Worm (Caenorhabditis elegans) whole organism, mixed stage, embryonic: ENCODE measurements around the gene F35H10.2.

Experiments used
- M03D4.4 ChIP-seq: sonication (generic microtip); optimal IDR thresholded peaks from 2 replicates; lab custom pipeline; 2017; ENCODE audit warnings: mild to moderate bottlenecking, missing genetic modification characterization, missing compliant biosample characterization
- bed-3 ChIP-seq: fragments of 200-800 bp; sonication (Bioruptor generic); optimal IDR thresholded peaks from 3 replicates; lab custom pipeline; 2018; ENCODE audit warnings: mild to moderate bottlenecking, missing genetic modification characterization, moderate library complexity, missing compliant biosample characterization
- blmp-1 ChIP-seq: fragments of 150-350 bp; optimal IDR thresholded peaks from 2 replicates; lab custom pipeline; 2014; ENCODE audit warnings: missing biosample characterization, missing genetic modification characterization
- ceh-43 ChIP-seq: fragments of 200-800 bp; sonication (Bioruptor generic); optimal IDR thresholded peaks from 2 replicates; lab custom pipeline; 2018; ENCODE audit warnings: mild to moderate bottlenecking, missing genetic modification characterization, moderate library complexity, missing compliant biosample characterization
- ceh-83 ChIP-seq: fragments of 200-800 bp; sonication (Bioruptor generic); optimal IDR thresholded peaks from 2 replicates; lab custom pipeline; 2018; ENCODE audit warnings: mild to moderate bottlenecking, missing genetic modification characterization, missing compliant biosample characterization
- ces-1 ChIP-seq: fragments of 150-350 bp; optimal IDR thresholded peaks from 2 replicates; lab custom pipeline; 2014; ENCODE audit warnings: missing biosample characterization, missing genetic modification reagents, missing genetic modification characterization
- cnd-1 ChIP-seq: fragments of 200-800 bp; sonication (Bioruptor generic); optimal IDR thresholded peaks from 2 replicates; lab custom pipeline; 2018; ENCODE audit warnings: mild to moderate bottlenecking, missing genetic modification characterization, missing compliant biosample characterization
- drap-1 ChIP-seq: fragments of 200-800 bp; sonication (Bioruptor generic); optimal IDR thresholded peaks from 3 replicates; lab custom pipeline; 2018; ENCODE audit warnings: mild to moderate bottlenecking, missing genetic modification characterization, missing compliant biosample characterization
- elt-1 ChIP-seq: sonication (generic microtip); optimal IDR thresholded peaks from 2 replicates; lab custom pipeline; 2017; ENCODE audit warnings: missing genetic modification characterization, mild to moderate bottlenecking, missing compliant biosample characterization, antibody characterized with exemption, moderate library complexity, borderline replicate concordance; ENCODE audit not compliant: insufficient read depth
- elt-3 ChIP-seq: fragments of 150-350 bp; optimal IDR thresholded peaks from 2 replicates; lab custom pipeline; 2014; ENCODE audit warnings: missing biosample characterization, missing genetic modification characterization
- flh-1 ChIP-seq: fragments of 200-800 bp; sonication (Bioruptor generic); optimal IDR thresholded peaks from 2 replicates; lab custom pipeline; 2018; ENCODE audit warnings: mild to moderate bottlenecking, missing genetic modification characterization, moderate library complexity, missing compliant biosample characterization
- ham-2 ChIP-seq: fragments of 200-800 bp; sonication (Bioruptor generic); optimal IDR thresholded peaks from 2 replicates; lab custom pipeline; 2018; ENCODE audit warnings: mild to moderate bottlenecking, missing genetic modification characterization, missing compliant biosample characterization
- hlh-1 ChIP-seq: fragments of 150-350 bp; optimal IDR thresholded peaks from 2 replicates; lab custom pipeline; 2014; ENCODE audit warnings: missing biosample characterization, missing genetic modification reagents, missing genetic modification characterization
- lin-13 ChIP-seq: fragments of 150-350 bp; optimal IDR thresholded peaks from 2 replicates; lab custom pipeline; 2014; ENCODE audit warnings: missing biosample characterization, missing genetic modification characterization
- lin-32 ChIP-seq: fragments of 200-800 bp; sonication (Bioruptor generic); optimal IDR thresholded peaks from 2 replicates; lab custom pipeline; 2018; ENCODE audit warnings: mild to moderate bottlenecking, missing genetic modification characterization, missing compliant biosample characterization
- lsy-2 ChIP-seq: fragments of 150-350 bp; optimal IDR thresholded peaks from 2 replicates; lab custom pipeline; 2014; ENCODE audit warnings: missing biosample characterization, missing genetic modification characterization
- mab-5 ChIP-seq: fragments of 150-350 bp; optimal IDR thresholded peaks from 2 replicates; lab custom pipeline; 2014; ENCODE audit warnings: missing biosample characterization, missing genetic modification characterization
- mls-2 ChIP-seq: sonication (generic microtip); optimal IDR thresholded peaks from 2 replicates; lab custom pipeline; 2016; ENCODE audit warnings: mild to moderate bottlenecking, missing genetic modification characterization, moderate library complexity, missing compliant biosample characterization
- nhr-12 ChIP-seq: fragments of 150-350 bp; optimal IDR thresholded peaks from 2 replicates; lab custom pipeline; 2014; ENCODE audit warnings: missing biosample characterization, missing genetic modification characterization
- nhr-2 ChIP-seq: fragments of 150-350 bp; optimal IDR thresholded peaks from 2 replicates; lab custom pipeline; 2014; ENCODE audit warnings: missing biosample characterization, missing genetic modification characterization
- nhr-237 ChIP-seq: fragments of 150-350 bp; optimal IDR thresholded peaks from 2 replicates; lab custom pipeline; 2014; ENCODE audit warnings: missing biosample characterization, missing genetic modification characterization
- nhr-28 ChIP-seq: fragments of 150-350 bp; optimal IDR thresholded peaks from 2 replicates; lab custom pipeline; 2014; ENCODE audit warnings: missing biosample characterization, missing genetic modification characterization
- nhr-76 ChIP-seq: sonication (generic microtip); optimal IDR thresholded peaks from 2 replicates; lab custom pipeline; 2017; ENCODE audit warnings: missing biosample characterization, missing genetic modification characterization
- pha-4 ChIP-seq: fragments of 150-350 bp; optimal IDR thresholded peaks from 2 replicates; lab custom pipeline; 2018; ENCODE audit warnings: missing biosample characterization, missing genetic modification reagents, missing genetic modification characterization
- sem-2 ChIP-seq: fragments of 200-800 bp; sonication (Bioruptor generic); optimal IDR thresholded peaks from 2 replicates; lab custom pipeline; 2018; ENCODE audit warnings: mild to moderate bottlenecking, missing genetic modification characterization, missing compliant biosample characterization
- snpc-4 ChIP-seq: fragments of 150-350 bp; optimal IDR thresholded peaks from 2 replicates; lab custom pipeline; 2014; ENCODE audit warnings: missing biosample characterization, missing genetic modification characterization
- sptf-1 ChIP-seq: sonication (generic microtip); optimal IDR thresholded peaks from 2 replicates; lab custom pipeline; 2017; ENCODE audit warnings: mild to moderate bottlenecking, missing genetic modification characterization, moderate library complexity, missing compliant biosample characterization
- tbx-8 ChIP-seq: fragments of 200-800 bp; sonication (Bioruptor generic); optimal IDR thresholded peaks from 2 replicates; lab custom pipeline; 2018; ENCODE audit warnings: mild to moderate bottlenecking, missing genetic modification characterization, moderate library complexity, missing compliant biosample characterization
- unc-120 ChIP-seq: sonication (generic microtip); optimal IDR thresholded peaks from 2 replicates; lab custom pipeline; 2017; ENCODE audit warnings: missing genetic modification characterization, missing compliant biosample characterization; ENCODE audit not compliant: poor library complexity, severe bottlenecking
- unc-39 ChIP-seq: fragments of 150-350 bp; optimal IDR thresholded peaks from 2 replicates; lab custom pipeline; 2014; ENCODE audit warnings: missing biosample characterization, missing genetic modification characterization
- unc-62 ChIP-seq: fragments of 150-350 bp; optimal IDR thresholded peaks from 2 replicates; lab custom pipeline; 2014; ENCODE audit warnings: missing biosample characterization, missing genetic modification reagents, missing genetic modification characterization
- zip-8 ChIP-seq: fragments of 150-350 bp; optimal IDR thresholded peaks from 2 replicates; lab custom pipeline; 2014; ENCODE audit warnings: missing biosample characterization, missing genetic modification characterization
- ztf-11 ChIP-seq: fragments of 150-350 bp; optimal IDR thresholded peaks from 2 replicates; lab custom pipeline; 2014; ENCODE audit warnings: missing biosample characterization, missing genetic modification characterization

F35H10.2 gene

ce11 chrIV:8360817-8361216, 31.8 kb downstream of the F35H10.2 start, which contains the start of gene sqv-1:
Gene sqv-1 (plus strand): TSS chrIV:8361117.
- TF ChIP-seq lin-13 (tag; lab: Kevin White, UChicago) (no peak), pha-4 (tag; lab: Kevin White, UChicago) (no peak), mls-2 (tag; lab: Kevin White, UChicago) (no peak), lin-32 (GFP tag; lab: Kevin White, UChicago) (no peak)

- no peak for TF ChIP-seq lin-13 (tag; lab: Kevin White, UChicago)
- no peak for TF ChIP-seq tbx-8 (GFP tag; lab: Kevin White, UChicago)
- no peak for TF ChIP-seq unc-39 (tag; lab: Kevin White, UChicago)
- TF ChIP-seq cnd-1 (tag; lab: Kevin White, UChicago): no peak
- TF ChIP-seq drap-1 (GFP tag; lab: Kevin White, UChicago): no peak
- TF ChIP-seq ces-1: no peak
- TF ChIP-seq nhr-2 (tag; lab: Kevin White, UChicago): no peak
- TF ChIP-seq ceh-83 (GFP tag; lab: Kevin White, UChicago): no peak
- TF ChIP-seq unc-120 (tag; lab: Kevin White, UChicago): no peak
- TF ChIP-seq nhr-28 (tag; lab: Kevin White, UChicago): no peak
- no peak for TF ChIP-seq sem-2 (GFP tag; lab: Kevin White, UChicago)
- TF ChIP-seq lin-32 (GFP tag; lab: Kevin White, UChicago): no peak
- no peak for TF ChIP-seq elt-3 (tag; lab: Kevin White, UChicago)
- no peak for TF ChIP-seq hlh-1 (tag; lab: Kevin White, UChicago)
- no peak for TF ChIP-seq mls-2 (tag; lab: Kevin White, UChicago)
- no peak for TF ChIP-seq ztf-11 (tag; lab: Kevin White, UChicago)
- TF ChIP-seq nhr-76 (tag; lab: Kevin White, UChicago): no peak
- TF ChIP-seq nhr-12: no peak
- no peak for TF ChIP-seq pha-4 (tag; lab: Kevin White, UChicago)
Observed at ce11 chrIV:8363163-8363562, 34.1 kb downstream of the F35H10.2 start, which contains the start of gene D2096.12. Gene D2096.12 (plus strand): TSS chrIV:8363463.

- TF ChIP-seq mls-2 (tag; lab: Kevin White, UChicago): no peak
- no peak for TF ChIP-seq zip-8 (tag; lab: Kevin White, UChicago)
- TF ChIP-seq unc-62 (GFP tag; lab: Kevin White, UChicago): no peak
- TF ChIP-seq tbx-8 (GFP tag; lab: Kevin White, UChicago): no peak
- TF ChIP-seq unc-120 (tag; lab: Kevin White, UChicago): no peak
- TF ChIP-seq snpc-4 (tag; lab: Kevin White, UChicago): no peak
- TF ChIP-seq unc-39 (tag; lab: Kevin White, UChicago): no peak
- TF ChIP-seq ztf-11 (tag; lab: Kevin White, UChicago): no peak
- TF ChIP-seq ceh-83 (GFP tag; lab: Kevin White, UChicago): no peak
- no peak for TF ChIP-seq ces-1
- TF ChIP-seq mab-5 (tag; lab: Kevin White, UChicago): no peak
- TF ChIP-seq ham-2 (GFP tag; lab: Kevin White, UChicago): no peak
- TF ChIP-seq bed-3: no peak
- TF ChIP-seq lin-32 (GFP tag; lab: Kevin White, UChicago): no peak
- TF ChIP-seq flh-1 (GFP tag; lab: Kevin White, UChicago): no peak
- no peak for TF ChIP-seq blmp-1 (tag; lab: Kevin White, UChicago)
- no peak for TF ChIP-seq cnd-1 (tag; lab: Kevin White, UChicago)
Observed at ce11 chrIV:8366295-8366694, 37.3 kb downstream of the F35H10.2 start, which contains the start of gene aagr-1. Gene aagr-1 (plus strand): TSS chrIV:8366521.

ce11 chrIV:8367887-8368286, 38.9 kb downstream of the F35H10.2 start:
- TF ChIP-seq M03D4.4 (tag; lab: Kevin White, UChicago) (no peak), zip-8 (tag; lab: Kevin White, UChicago) (no peak), elt-3 (tag; lab: Kevin White, UChicago) (no peak), lin-13 (tag; lab: Kevin White, UChicago) (no peak), sptf-1 (tag; lab: Kevin White, UChicago) (no peak), nhr-2 (tag; lab: Kevin White, UChicago) (no peak), pha-4 (tag; lab: Kevin White, UChicago) (no peak), nhr-237 (tag; lab: Kevin White, UChicago) (no peak), elt-1 (tag; lab: Kevin White, UChicago) (no peak), blmp-1 (tag; lab: Kevin White, UChicago) (no peak), nhr-12 (no peak), ceh-43 (GFP tag; lab: Kevin White, UChicago) (no peak), unc-39 (tag; lab: Kevin White, UChicago) (no peak), lsy-2 (tag; lab: Kevin White, UChicago) (no peak), lin-32 (GFP tag; lab: Kevin White, UChicago) (no peak), unc-62 (GFP tag; lab: Kevin White, UChicago) (no peak), ces-1 (no peak), sem-2 (GFP tag; lab: Kevin White, UChicago) (no peak)
